Worm (Caenorhabditis elegans): Measurements from ENCODE around the gene H06I04.3.

- TF ChIP-seq ztf-11 (tag; optimal IDR thresholded peaks at IDR 0.05) (no peak), mdl-1 (tag; optimal IDR thresholded peaks at IDR 0.05) (no peak), ces-1 (GFP tag; optimal IDR thresholded peaks at IDR 0.05) (no peak), Y116A8C.19 (tag; optimal IDR thresholded peaks at IDR 0.05; ENCODE audit: borderline replicate concordance) (no peak), fkh-10 (GFP tag; optimal IDR thresholded peaks at IDR 0.05) (no peak), sptf-1 (tag; optimal IDR thresholded peaks at IDR 0.05) (no peak)
Measured at ce11 chrIII:3063084-3063483, 7.2 kb upstream of the H06I04.3 start.

Data from whole organism, L1 larva.